Worm (Caenorhabditis elegans): ENCODE data around the gene C01G6.2.

DNA sequence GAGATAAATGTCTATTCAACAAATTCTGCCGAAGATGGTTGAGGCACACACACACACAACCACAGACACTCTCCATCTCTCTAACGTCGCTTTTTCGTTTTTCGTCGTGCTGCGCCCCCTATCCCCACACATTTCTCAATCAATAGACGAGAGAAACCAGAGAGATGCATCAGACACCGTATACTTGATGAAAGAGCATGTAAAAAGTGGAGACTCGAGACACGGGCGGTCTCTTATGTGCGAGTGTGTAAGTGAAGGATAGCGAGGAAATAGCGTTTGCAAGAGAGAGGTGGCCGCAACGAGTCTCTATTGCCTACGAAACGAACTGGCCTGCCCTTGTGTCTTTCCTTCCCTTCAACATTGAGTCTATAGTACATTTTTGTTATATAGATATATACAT lies 15.9 kb downstream of the C01G6.2 start:
- TF ChIP-seq alr-1 (tag; optimal IDR thresholded peaks at IDR 0.05) = no peak
- TF ChIP-seq mab-5 (tag; optimal IDR thresholded peaks at IDR 0.05) = peak; percentile 67
- no peak for TF ChIP-seq R02D3.7 (tag; optimal IDR thresholded peaks at IDR 0.05)
- no peak for TF ChIP-seq ztf-11 (tag; optimal IDR thresholded peaks at IDR 0.05)
- TF ChIP-seq ama-1 (optimal IDR thresholded peaks at IDR 0.05) = peak; percentile 86
- no peak for TF ChIP-seq elt-3 (tag; optimal IDR thresholded peaks at IDR 0.05)
- peak; percentile 17 to 70 for TF ChIP-seq mdl-1 (tag; optimal IDR thresholded peaks at IDR 0.05)
- peak; percentile 93 for TF ChIP-seq unc-55 (GFP tag; optimal IDR thresholded peaks at IDR 0.05)
- TF ChIP-seq lin-11 (tag; optimal IDR thresholded peaks at IDR 0.05) = peak; percentile 89
- no peak for TF ChIP-seq nhr-12 (tag; optimal IDR thresholded peaks at IDR 0.05)
- no peak for TF ChIP-seq ZK546.5 (tag; optimal IDR thresholded peaks at IDR 0.05)
- peak; percentile 86 for TF ChIP-seq lin-13 (GFP tag; optimal IDR thresholded peaks at IDR 0.05)
